Fruit fly (Drosophila melanogaster): Measurements from ENCODE around the gene CG7860.
A peak's percentile ranks its signal among the peaks of the same experiment; 100 is the strongest.

CG7860 gene

dm6 chrX:15530369-15530768, 38.4 kb upstream of the CG7860 start:
- TF ChIP-seq Hr78 (GFP tag; optimal IDR thresholded peaks at IDR 0.05) (no peak), Hr83 (GFP tag; optimal IDR thresholded peaks at IDR 0.05; ENCODE audit: poor library complexity, severe bottlenecking) (no peak), N (GFP tag; optimal IDR thresholded peaks at IDR 0.05) (no peak), foxo (GFP tag; optimal IDR thresholded peaks at IDR 0.05) (peak in 1 of 2 experiments; percentile 55), woc (GFP tag; optimal IDR thresholded peaks at IDR 0.05) (peak; percentile 10), fru (GFP tag; optimal IDR thresholded peaks at IDR 0.05) (peak; percentile 10), Jra (GFP tag; optimal IDR thresholded peaks at IDR 0.05) (no peak), OdsH (GFP tag; optimal IDR thresholded peaks at IDR 0.05) (peak; percentile 3), psq (GFP tag; optimal IDR thresholded peaks at IDR 0.05) (peak; percentile 44), Dif (GFP tag; optimal IDR thresholded peaks at IDR 0.05; ENCODE audit: partially characterized antibody) (no peak), CG9705 (GFP tag; optimal IDR thresholded peaks at IDR 0.05) (peak; percentile 21), brk (GFP tag; optimal IDR thresholded peaks at IDR 0.05) (no peak), ey (GFP tag; optimal IDR thresholded peaks at IDR 0.05) (peak; percentile 4), CG32264 (GFP tag; optimal IDR thresholded peaks at IDR 0.05) (no peak), rgr (GFP tag; optimal IDR thresholded peaks at IDR 0.05) (no peak), Mio (GFP tag; optimal IDR thresholded peaks at IDR 0.05) (no peak), br (GFP tag; optimal IDR thresholded peaks at IDR 0.05) (no peak), h (GFP tag; optimal IDR thresholded peaks at IDR 0.05) (peak; percentile 50), Sp1 (GFP tag; optimal IDR thresholded peaks at IDR 0.05) (peak; percentile 60), Vsx2 (GFP tag; optimal IDR thresholded peaks at IDR 0.05; ENCODE audit: partially characterized antibody) (no peak), dl (GFP tag; optimal IDR thresholded peaks at IDR 0.05; ENCODE audit: insufficient read depth in 1 of 2, partially characterized antibody in 2 of 2) (no peak), Abd-B (GFP tag; optimal IDR thresholded peaks at IDR 0.05) (no peak), CrebA (GFP tag; optimal IDR thresholded peaks at IDR 0.05; ENCODE audit: borderline replicate concordance) (no peak), Hnf4 (GFP tag; optimal IDR thresholded peaks at IDR 0.05) (peak; percentile 32), sage (GFP tag; optimal IDR thresholded peaks at IDR 0.05) (no peak), Myc (optimal IDR thresholded peaks at IDR 0.05) (no peak), lola (GFP tag; optimal IDR thresholded peaks at IDR 0.05) (no peak), sv (GFP tag; optimal IDR thresholded peaks at IDR 0.05) (no peak), jim (GFP tag; optimal IDR thresholded peaks at IDR 0.05) (no peak), GATAd (GFP tag; optimal IDR thresholded peaks at IDR 0.05) (no peak), dmrt93B (GFP tag; optimal IDR thresholded peaks at IDR 0.05) (peak; percentile 2), Dfd (GFP tag; optimal IDR thresholded peaks at IDR 0.05) (no peak), tai (GFP tag; optimal IDR thresholded peaks at IDR 0.05) (no peak), dsf (GFP tag; optimal IDR thresholded peaks at IDR 0.05; ENCODE audit: borderline replicate concordance) (no peak), usp (GFP tag; optimal IDR thresholded peaks at IDR 0.05) (no peak), pan (optimal IDR thresholded peaks at IDR 0.05) (no peak), HLH106 (tag; optimal IDR thresholded peaks at IDR 0.05) (peak; percentile 70), Rel (GFP tag; optimal IDR thresholded peaks at IDR 0.05) (no peak), Rel (tag; optimal IDR thresholded peaks at IDR 0.05) (no peak)

dm6 chrX:15532062-15532461, 36.7 kb upstream of the CG7860 start:
- no peak for TF ChIP-seq OdsH (GFP tag; optimal IDR thresholded peaks at IDR 0.05)
- TF ChIP-seq HLH106 (tag; optimal IDR thresholded peaks at IDR 0.05): no peak
- no peak for TF ChIP-seq Rel (GFP tag; optimal IDR thresholded peaks at IDR 0.05)
- no peak for TF ChIP-seq Rel (tag; optimal IDR thresholded peaks at IDR 0.05)
- no peak for TF ChIP-seq Hr78 (GFP tag; optimal IDR thresholded peaks at IDR 0.05)
- TF ChIP-seq lola (GFP tag; optimal IDR thresholded peaks at IDR 0.05): no peak
- TF ChIP-seq ey (GFP tag; optimal IDR thresholded peaks at IDR 0.05): peak; percentile 8
- TF ChIP-seq Dif (GFP tag; optimal IDR thresholded peaks at IDR 0.05; ENCODE audit: partially characterized antibody): no peak
- TF ChIP-seq pan (optimal IDR thresholded peaks at IDR 0.05): no peak
- no peak for TF ChIP-seq CG32264 (GFP tag; optimal IDR thresholded peaks at IDR 0.05)
- peak in 1 of 2 experiments; percentile 19 for TF ChIP-seq foxo (GFP tag; optimal IDR thresholded peaks at IDR 0.05)
- no peak for TF ChIP-seq N (GFP tag; optimal IDR thresholded peaks at IDR 0.05)
- no peak for TF ChIP-seq Sp1 (GFP tag; optimal IDR thresholded peaks at IDR 0.05)
- TF ChIP-seq Hnf4 (GFP tag; optimal IDR thresholded peaks at IDR 0.05): no peak

All from whole organism, wandering third instar larva.